Fruit fly (Drosophila melanogaster) whole organism, pupa: ENCODE results near the gene CG43335.

Source experiments
- CG13204 ChIP-seq: fragments of 200-800 bp; sonication (Bioruptor generic); optimal IDR thresholded peaks from 2 replicates; lab custom pipeline; 2018; ENCODE audit warnings: missing biosample characterization, mild to moderate bottlenecking, missing genetic modification characterization, moderate library complexity
- CG14655 ChIP-seq: fragments of 200-800 bp; sonication (Bioruptor generic); optimal IDR thresholded peaks from 3 replicates; lab custom pipeline; 2017; ENCODE audit warnings: mild to moderate bottlenecking, missing biosample characterization, missing genetic modification reagents, missing genetic modification characterization
- CG34367 ChIP-seq: fragments of 200-800 bp; sonication (Bioruptor generic); optimal IDR thresholded peaks from 2 replicates; lab custom pipeline; 2018; ENCODE audit warnings: missing biosample characterization, mild to moderate bottlenecking, missing genetic modification characterization
- CG4496 ChIP-seq: fragments of 200-800 bp; sonication (Bioruptor generic); IDR thresholded peaks from 3 replicates; pipeline ENCODE4 v1.3.6; 2022; ENCODE audit warnings: missing biosample characterization, missing genetic modification characterization
- CG9948 ChIP-seq: fragments of 200-800 bp; sonication (Bioruptor generic); optimal IDR thresholded peaks from 2 replicates; lab custom pipeline; 2018; ENCODE audit warnings: missing biosample characterization, mild to moderate bottlenecking, missing genetic modification characterization, moderate library complexity
- D1 ChIP-seq: fragments of 200-800 bp; sonication (Bioruptor generic); optimal IDR thresholded peaks from 2 replicates; lab custom pipeline; 2018; ENCODE audit warnings: missing biosample characterization, mild to moderate bottlenecking, missing genetic modification characterization, moderate library complexity
- EcR ChIP-seq: fragments of 200-800 bp; sonication (Bioruptor generic); optimal IDR thresholded peaks from 3 replicates; lab custom pipeline; 2019; ENCODE audit warnings: missing biosample characterization, missing genetic modification characterization, mild to moderate bottlenecking, moderate library complexity, missing genetic modification reagents
- Ets98B ChIP-seq: fragments of 200-800 bp; sonication (Bioruptor generic); IDR thresholded peaks from 2 replicates; pipeline ENCODE4 v1.3.6; 2022; ENCODE audit warnings: missing biosample characterization, missing genetic modification characterization
- Pif1B ChIP-seq: fragments of 200-800 bp; sonication (Bioruptor generic); optimal IDR thresholded peaks from 3 replicates; lab custom pipeline; 2016; ENCODE audit warnings: missing biosample characterization, missing genetic modification characterization
- fd96Ca ChIP-seq: fragments of 200-800 bp; sonication (Bioruptor generic); IDR thresholded peaks from 3 replicates; pipeline ENCODE4 v1.3.6; 2022; ENCODE audit warnings: missing biosample characterization, missing genetic modification characterization

dm6 chr3R:15673248-15673647 lies 38.0 kb downstream of the CG43335 start:
- no peak for TF ChIP-seq CG14655
- TF ChIP-seq EcR (GFP tag; lab: Kevin White, UChicago) = no peak
- no peak for TF ChIP-seq Ets98B (GFP tag; lab: Robert Waterston, UW)
- no peak for TF ChIP-seq CG9948 (tag; lab: Kevin White, UChicago)
- TF ChIP-seq CG34367 (tag; lab: Kevin White, UChicago) = no peak
- no peak for TF ChIP-seq D1 (tag; lab: Kevin White, UChicago)
- TF ChIP-seq CG13204 (GFP tag; lab: Kevin White, UChicago) = no peak
- no peak for TF ChIP-seq fd96Ca (GFP tag; lab: Robert Waterston, UW)
- no peak for TF ChIP-seq Pif1B (GFP tag; lab: Kevin White, UChicago)
- no peak for TF ChIP-seq CG4496
